Fruit fly (Drosophila melanogaster): ENCODE measurements around the gene Hayan.

dm6 chrX:18514767-18515166 lies 31.2 kb upstream of the Hayan start, which contains the start of gene CG6470:
- TF ChIP-seq Sin3A (optimal IDR thresholded peaks at IDR 0.05) = no peak
- TF ChIP-seq psq (optimal IDR thresholded peaks at IDR 0.05) = no peak
- no peak for TF ChIP-seq h (optimal IDR thresholded peaks at IDR 0.05)
- TF ChIP-seq ttk (optimal IDR thresholded peaks at IDR 0.05) = no peak
- no peak for TF ChIP-seq Myc (optimal IDR thresholded peaks at IDR 0.05)
